Fruit fly (Drosophila melanogaster): ENCODE measurements around the gene Kdm2.

Gene Kdm2

DNA sequence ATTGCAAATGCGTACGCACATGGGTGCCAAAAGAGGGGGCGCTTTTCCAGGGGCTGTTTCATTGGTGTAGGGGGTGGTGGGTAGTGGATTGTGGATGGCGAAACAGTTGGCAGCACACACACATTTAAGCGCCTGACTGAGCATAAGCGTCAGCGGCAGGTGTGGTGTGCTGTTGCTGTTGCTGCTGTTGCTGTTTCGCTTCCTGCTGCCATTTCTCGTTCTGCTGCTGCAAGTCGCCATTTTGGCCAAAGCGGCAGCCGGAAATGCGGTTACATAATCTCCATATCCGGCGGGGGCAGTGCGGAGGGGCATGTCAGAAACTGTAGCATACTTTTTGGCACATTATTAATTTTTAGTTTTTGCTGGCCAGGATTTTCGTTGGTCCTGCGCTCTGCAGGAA lies 52.5 kb downstream of the Kdm2 start:
- TF ChIP-seq CG32121 (GFP tag; IDR thresholded peaks at IDR 0.05) (no peak), fd96Ca (GFP tag; IDR thresholded peaks at IDR 0.05) (0 out of 3 replicates have a peak, but pooled peaks have one; percentile 22), CG4496 (GFP tag; IDR thresholded peaks at IDR 0.05) (0 out of 3 replicates have a peak, but pooled peaks have one; percentile 16)
